Fruit fly (Drosophila melanogaster) whole organism, embryonic: ENCODE results near the gene axo.

ENCODE experiments used
- Atf6 ChIP-seq: fragments of 200-800 bp; sonication (Bioruptor generic); IDR thresholded peaks from 2 replicates; pipeline ENCODE4 v1.3.6; 2022; ENCODE audit warnings: missing biosample characterization, missing genetic modification characterization
- CG10147 ChIP-seq: fragments of 200-800 bp; sonication (Bioruptor generic); optimal IDR thresholded peaks from 2 replicates; lab custom pipeline; 2019; ENCODE audit warnings: missing biosample characterization, mild to moderate bottlenecking, missing genetic modification characterization, moderate library complexity
- CG11085 ChIP-seq: fragments of 200-800 bp; sonication (Bioruptor generic); IDR thresholded peaks from 2 replicates; pipeline ENCODE4 v1.3.6; 2022; ENCODE audit warnings: missing biosample characterization, missing genetic modification characterization
- CG12391 ChIP-seq: fragments of 200-800 bp; sonication (Bioruptor generic); optimal IDR thresholded peaks from 3 replicates; lab custom pipeline; 2018; ENCODE audit warnings: missing biosample characterization, mild to moderate bottlenecking, missing genetic modification characterization, moderate library complexity
- CG13296 ChIP-seq: fragments of 200-800 bp; sonication (Bioruptor generic); optimal IDR thresholded peaks from 3 replicates; lab custom pipeline; 2018; ENCODE audit warnings: missing biosample characterization, mild to moderate bottlenecking, missing genetic modification characterization
- CG13775 ChIP-seq: fragments of 200-800 bp; sonication (Bioruptor generic); optimal IDR thresholded peaks from 3 replicates; lab custom pipeline; 2017; ENCODE audit warnings: missing biosample characterization, mild to moderate bottlenecking, missing genetic modification characterization
- CG14710 ChIP-seq: fragments of 200-800 bp; sonication (Bioruptor generic); optimal IDR thresholded peaks from 3 replicates; lab custom pipeline; 2019; ENCODE audit warnings: missing biosample characterization, mild to moderate bottlenecking, missing genetic modification characterization, moderate library complexity
- CG16813 ChIP-seq: fragments of 200-800 bp; sonication (Bioruptor generic); IDR thresholded peaks from 3 replicates; pipeline ENCODE4 v1.3.6; 2022; ENCODE audit warnings: missing biosample characterization, missing genetic modification characterization; ENCODE audit not compliant: partially characterized antibody
- CG17359 ChIP-seq: fragments of 200-800 bp; sonication (Bioruptor generic); optimal IDR thresholded peaks from 3 replicates; lab custom pipeline; 2018; ENCODE audit warnings: missing biosample characterization, mild to moderate bottlenecking, missing genetic modification characterization, moderate library complexity
- CG1792 ChIP-seq: fragments of 200-800 bp; sonication (Bioruptor generic); optimal IDR thresholded peaks from 2 replicates; lab custom pipeline; 2016; ENCODE audit warnings: missing biosample characterization, missing genetic modification characterization
- CG2199 ChIP-seq: fragments of 200-800 bp; sonication (Bioruptor generic); IDR thresholded peaks from 3 replicates; pipeline ENCODE4 v1.3.6; 2022; ENCODE audit warnings: missing biosample characterization, missing genetic modification characterization
- CG31224 ChIP-seq: fragments of 200-800 bp; sonication (Bioruptor generic); IDR thresholded peaks from 2 replicates; pipeline ENCODE4 v1.3.6; 2022; ENCODE audit warnings: missing biosample characterization, missing genetic modification characterization
- CG33557 ChIP-seq: fragments of 200-800 bp; sonication (Bioruptor generic); optimal IDR thresholded peaks from 2 replicates; lab custom pipeline; 2019; ENCODE audit warnings: missing biosample characterization, mild to moderate bottlenecking, missing genetic modification characterization, moderate library complexity
- CG3847 ChIP-seq: fragments of 200-800 bp; sonication (Bioruptor generic); IDR thresholded peaks from 2 replicates; pipeline ENCODE4 v1.3.6; 2022; ENCODE audit warnings: missing biosample characterization, missing genetic modification characterization
- CG43689 ChIP-seq: fragments of 200-800 bp; sonication (Bioruptor generic); IDR thresholded peaks from 2 replicates; pipeline ENCODE4 v1.3.6; 2022; ENCODE audit warnings: missing biosample characterization, missing genetic modification characterization
- CG6683 ChIP-seq: fragments of 200-800 bp; sonication (Bioruptor generic); optimal IDR thresholded peaks from 2 replicates; lab custom pipeline; 2017; ENCODE audit warnings: missing biosample characterization, mild to moderate bottlenecking, missing genetic modification characterization, missing genetic modification reagents
- CG7556 ChIP-seq: fragments of 200-800 bp; sonication (Bioruptor generic); optimal IDR thresholded peaks from 2 replicates; lab custom pipeline; 2017; ENCODE audit warnings: missing biosample characterization, mild to moderate bottlenecking, missing genetic modification characterization
- CoRest ChIP-seq: fragments of 200-800 bp; sonication (Bioruptor generic); optimal IDR thresholded peaks from 3 replicates; lab custom pipeline; 2018; ENCODE audit warnings: missing biosample characterization, mild to moderate bottlenecking, missing genetic modification characterization, moderate library complexity
- D ChIP-seq, 2 experiments: fragments of 200-800 bp in 1 of 2; fragments of >200 bp in 1 of 2; sonication (Bioruptor generic) in 1 of 2; optimal IDR thresholded peaks; 2 replicates in 1 of 2; 3 replicates in 1 of 2; lab custom pipeline; 2017; ENCODE audit warnings: mild to moderate bottlenecking in 1 of 2, missing biosample characterization in 1 of 2, missing genetic modification characterization in 1 of 2, missing genetic modification reagents in 1 of 2
- D19A ChIP-seq: fragments of 200-800 bp; optimal IDR thresholded peaks from 3 replicates; lab custom pipeline; 2019; ENCODE audit warnings: missing biosample characterization, mild to moderate bottlenecking, missing genetic modification characterization, moderate library complexity
- Dbx ChIP-seq: fragments of 200-800 bp; sonication (Bioruptor generic); IDR thresholded peaks from 3 replicates; pipeline ENCODE4 v1.3.6; 2022; ENCODE audit warnings: missing biosample characterization, missing genetic modification characterization
- Fer1 ChIP-seq: fragments of 200-800 bp; sonication (Bioruptor generic); optimal IDR thresholded peaks from 2 replicates; lab custom pipeline; 2017; ENCODE audit warnings: missing biosample characterization, mild to moderate bottlenecking, missing genetic modification characterization
- Hr39 ChIP-seq: fragments of >200 bp; optimal IDR thresholded peaks from 2 replicates; lab custom pipeline; 2017
- Lim3 ChIP-seq: fragments of 200-800 bp; sonication (Bioruptor generic); IDR thresholded peaks from 2 replicates; pipeline ENCODE4 v1.3.6; 2022; ENCODE audit warnings: missing biosample characterization, missing genetic modification characterization
- MBD-R2 ChIP-seq: fragments of 200-800 bp; sonication (Bioruptor generic); IDR thresholded peaks from 2 replicates; pipeline ENCODE4 v1.3.6; 2022; ENCODE audit warnings: missing biosample characterization, missing genetic modification characterization
- NFAT ChIP-seq: fragments of 200-800 bp; sonication (Bioruptor generic); IDR thresholded peaks from 2 replicates; pipeline ENCODE4 v1.3.6; 2022; ENCODE audit warnings: missing biosample characterization, missing genetic modification characterization
- Oli ChIP-seq: fragments of 200-800 bp; sonication (Bioruptor generic); optimal IDR thresholded peaks from 2 replicates; lab custom pipeline; 2018; ENCODE audit warnings: missing biosample characterization, mild to moderate bottlenecking, missing genetic modification characterization, moderate library complexity
- Rfx ChIP-seq: fragments of 200-800 bp; sonication (Bioruptor generic); IDR thresholded peaks from 2 replicates; pipeline ENCODE4 v1.3.6; 2022; ENCODE audit warnings: missing biosample characterization, missing genetic modification characterization
- Vsx1 ChIP-seq: fragments of 200-800 bp; sonication (Bioruptor generic); optimal IDR thresholded peaks from 2 replicates; lab custom pipeline; 2017; ENCODE audit warnings: missing biosample characterization, mild to moderate bottlenecking, missing genetic modification characterization, missing genetic modification reagents
- az2 ChIP-seq: fragments of 200-800 bp; sonication (Bioruptor generic); optimal IDR thresholded peaks from 3 replicates; lab custom pipeline; 2016; ENCODE audit warnings: missing biosample characterization, missing genetic modification characterization
- da ChIP-seq: fragments of 200-800 bp; sonication (Bioruptor generic); optimal IDR thresholded peaks from 2 replicates; lab custom pipeline; 2016; ENCODE audit warnings: missing biosample characterization, missing genetic modification characterization
- emc ChIP-seq: fragments of 200-800 bp; sonication (Bioruptor generic); optimal IDR thresholded peaks from 2 replicates; lab custom pipeline; 2016; ENCODE audit warnings: missing biosample characterization, missing genetic modification characterization
- fd102C ChIP-seq: fragments of 200-800 bp; sonication (Bioruptor generic); optimal IDR thresholded peaks from 2 replicates; lab custom pipeline; 2018; ENCODE audit warnings: missing biosample characterization, mild to moderate bottlenecking, missing genetic modification characterization, moderate library complexity
- gcm ChIP-seq: fragments of 200-800 bp; sonication (Bioruptor generic); optimal IDR thresholded peaks from 2 replicates; lab custom pipeline; 2019; ENCODE audit warnings: missing biosample characterization, mild to moderate bottlenecking, missing genetic modification characterization, moderate library complexity
- ind ChIP-seq: fragments of 200-800 bp; sonication (Bioruptor generic); optimal IDR thresholded peaks from 3 replicates; lab custom pipeline; 2016; ENCODE audit warnings: missing biosample characterization, missing genetic modification characterization
- nerfin-1 ChIP-seq: fragments of 200-800 bp; sonication (Bioruptor generic); optimal IDR thresholded peaks from 3 replicates; lab custom pipeline; 2019; ENCODE audit warnings: missing biosample characterization, mild to moderate bottlenecking, missing genetic modification characterization, moderate library complexity
- onecut ChIP-seq: fragments of 200-800 bp; sonication (Bioruptor generic); IDR thresholded peaks from 2 replicates; pipeline ENCODE4 v1.3.6; 2022; ENCODE audit warnings: missing biosample characterization, missing genetic modification characterization
- pan ChIP-seq, 4 experiments: fragments of >200 bp in 3 of 4; fragments of 200-800 bp in 1 of 4; sonication (Bioruptor generic) in 1 of 4; optimal IDR thresholded peaks in 3 of 4; IDR thresholded peaks in 1 of 4; 2 replicates each; pipeline versions ENCODE4 v1.3.6 to Lab custom; 2017 to 2022; ENCODE audit warnings: missing biosample characterization in 2 of 4, missing genetic modification characterization in 2 of 4, mixed read lengths in 1 of 4
- prd ChIP-seq, 3 experiments: fragments of >200 bp in 2 of 3; fragments of 200-800 bp in 1 of 3; sonication (Bioruptor generic) in 1 of 3; optimal IDR thresholded peaks in 2 of 3; IDR thresholded peaks in 1 of 3; 2 replicates in 2 of 3; 3 replicates in 1 of 3; pipeline versions ENCODE4 v1.3.6 to Lab custom; 2017 to 2022; ENCODE audit warnings: missing biosample characterization in 1 of 3, missing genetic modification characterization in 1 of 3
- ranshi ChIP-seq: fragments of 200-800 bp; sonication (Bioruptor generic); IDR thresholded peaks from 2 replicates; pipeline ENCODE4 v1.3.6; 2022; ENCODE audit warnings: missing biosample characterization, missing genetic modification characterization
- scrt ChIP-seq: fragments of 200-800 bp; sonication (Bioruptor generic); optimal IDR thresholded peaks from 2 replicates; lab custom pipeline; 2018; ENCODE audit warnings: missing biosample characterization, mild to moderate bottlenecking, missing genetic modification characterization, moderate library complexity
- sim ChIP-seq: fragments of 200-800 bp; sonication (Bioruptor generic); IDR thresholded peaks from 2 replicates; pipeline ENCODE4 v1.3.6; 2022; ENCODE audit warnings: missing biosample characterization, missing genetic modification characterization
- sr ChIP-seq: fragments of 200-800 bp; sonication (Bioruptor generic); IDR thresholded peaks from 3 replicates; pipeline ENCODE4 v1.3.6; 2022; ENCODE audit warnings: missing biosample characterization, missing genetic modification characterization
- stc ChIP-seq: fragments of 200-800 bp; sonication (Bioruptor generic); IDR thresholded peaks from 2 replicates; pipeline ENCODE4 v1.3.6; 2022; ENCODE audit warnings: missing biosample characterization, missing genetic modification characterization
- vnd ChIP-seq: fragments of 200-800 bp; sonication (Bioruptor generic); IDR thresholded peaks from 3 replicates; pipeline ENCODE4 v1.3.6; 2022; ENCODE audit warnings: missing biosample characterization, missing genetic modification characterization; ENCODE audit not compliant: partially characterized antibody
- z ChIP-seq: fragments of 200-800 bp; sonication (Bioruptor generic); IDR thresholded peaks from 3 replicates; pipeline ENCODE4 v1.3.6; 2022; ENCODE audit warnings: missing biosample characterization, missing genetic modification characterization

The axo gene

dm6 chr3L:4606739-4607428 is 80.2 kb downstream of the axo start (continued):
- TF ChIP-seq CG12391, result peak; percentile 21
- TF ChIP-seq CG14710 (tag; lab: Kevin White, UChicago), result peak; percentile 33

DNA sequence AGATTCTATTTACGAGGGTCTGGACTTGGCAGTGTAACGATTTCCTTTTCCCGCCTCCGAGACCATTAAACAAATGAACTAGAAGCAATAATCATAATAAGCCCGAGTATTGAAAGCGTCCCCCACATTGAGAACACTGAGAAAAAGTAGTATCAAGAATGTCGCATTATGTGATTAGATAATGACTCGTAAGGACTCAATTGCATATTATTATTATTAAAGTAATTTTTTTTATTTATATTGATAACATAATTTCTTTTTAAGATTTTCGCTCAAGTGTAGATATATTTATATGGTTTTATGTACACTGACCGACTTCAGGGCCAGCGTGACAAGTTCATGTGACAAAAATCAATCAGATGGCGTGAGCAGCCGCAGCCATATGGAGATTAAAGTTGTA is 83.7 kb downstream of the axo start:
- TF ChIP-seq CG1792 (no peak), sr (no peak), CG13296 (GFP tag; lab: Kevin White, UChicago) (no peak), CG13775 (GFP tag; lab: Kevin White, UChicago) (peak; percentile 0), CG2199 (GFP tag; lab: Robert Waterston, UW) (no peak), Dbx (peak; percentile 27; the same call in 1 of the 3 replicates), CG7556 (GFP tag; lab: Kevin White, UChicago) (peak; percentile 46), CG43689 (peak; percentile 46; the same call in 1 of the 2 replicates), scrt (GFP tag; lab: Kevin White, UChicago) (peak; percentile 5), pan (optimal IDR thresholded peaks at IDR 0.05; lab: Kevin White, UChicago) (no peak), pan (GFP tag; optimal IDR thresholded peaks at IDR 0.05 in 1 of 2, IDR thresholded peaks at IDR 0.05 in 1 of 2) (peak in 1 of 2 experiments; percentile 41), CG12391 (peak; percentile 55), CG16813 (GFP tag; lab: Robert Waterston, UW) (no peak), Vsx1 (peak; percentile 40), CoRest (tag; lab: Kevin White, UChicago) (peak; percentile 53), da (GFP tag; lab: Kevin White, UChicago) (no peak), ranshi (GFP tag; lab: Robert Waterston, UW) (peak; percentile 40; the same call in 1 of the 2 replicates), CG17359 (tag; lab: Kevin White, UChicago) (peak; percentile 40), az2 (peak; percentile 29), nerfin-1 (tag; lab: Kevin White, UChicago) (no peak), D19A (tag; lab: Kevin White, UChicago) (peak; percentile 26), NFAT (GFP tag; lab: Robert Waterston, UW) (peak; percentile 17; the same call in 1 of the 2 replicates), CG6683 (GFP tag; lab: Kevin White, UChicago) (peak; percentile 17), CG11085 (GFP tag; lab: Robert Waterston, UW) (no peak), Rfx (GFP tag; lab: Robert Waterston, UW) (peak; percentile 72), D (optimal IDR thresholded peaks at IDR 0.05; lab: Kevin White, UChicago) (no peak), D (GFP tag; optimal IDR thresholded peaks at IDR 0.05; lab: Kevin White, UChicago) (peak; percentile 7), gcm (GFP tag; lab: Kevin White, UChicago) (peak; percentile 20), emc (no peak), vnd (GFP tag; lab: Robert Waterston, UW) (no peak), CG3847 (no peak), ind (GFP tag; lab: Kevin White, UChicago) (peak; percentile 49), CG10147 (GFP tag; lab: Kevin White, UChicago) (peak; percentile 22), Lim3 (no peak), CG31224 (GFP tag; lab: Robert Waterston, UW) (no peak; the same call in 1 of the 2 replicates), CG33557 (no peak), stc (GFP tag; lab: Robert Waterston, UW) (peak; percentile 57), onecut (GFP tag; lab: Robert Waterston, UW) (no peak), Hr39 (lab: Kevin White, UChicago) (no peak), prd (optimal IDR thresholded peaks at IDR 0.05; lab: Kevin White, UChicago) (no peak), prd (GFP tag; IDR thresholded peaks at IDR 0.05; lab: Robert Waterston, UW) (peak; percentile 63), Oli (peak; percentile 45), fd102C (GFP tag; lab: Kevin White, UChicago) (no peak), Atf6 (GFP tag; lab: Robert Waterston, UW) (peak; percentile 58), Fer1 (GFP tag; lab: Kevin White, UChicago) (peak; percentile 55), sim (GFP tag; lab: Robert Waterston, UW) (no peak), MBD-R2 (peak; percentile 24; the same call in 1 of the 2 replicates), z (GFP tag; lab: Robert Waterston, UW) (no peak)
